Worm (Caenorhabditis elegans): Measurements from ENCODE around the gene efl-1.

Gene efl-1

ce11 chrV:17005189-17005588, 39.7 kb upstream of the efl-1 start, which contains the start of gene srh-131:
TSS of gene srh-131 (plus strand) at chrV:17005489.
- TF ChIP-seq pros-1 (tag; optimal IDR thresholded peaks at IDR 0.05) (no peak), ets-4 (tag; optimal IDR thresholded peaks at IDR 0.05) (no peak), fkh-10 (GFP tag; optimal IDR thresholded peaks at IDR 0.05) (no peak), fkh-6 (tag; optimal IDR thresholded peaks at IDR 0.05) (no peak), npax-4 (tag; optimal IDR thresholded peaks at IDR 0.05) (no peak), ceh-22 (tag; optimal IDR thresholded peaks at IDR 0.05) (no peak), ceh-30 (tag; optimal IDR thresholded peaks at IDR 0.05) (no peak), K02D7.2 (tag; optimal IDR thresholded peaks at IDR 0.05) (no peak), eyg-1 (tag; optimal IDR thresholded peaks at IDR 0.05) (no peak), ceh-24 (tag; optimal IDR thresholded peaks at IDR 0.05) (no peak), ceh-45 (GFP tag; IDR thresholded peaks at IDR 0.05) (no peak)

- TF ChIP-seq ceh-30 (tag; optimal IDR thresholded peaks at IDR 0.05) = no peak
- TF ChIP-seq ttx-3 (tag; optimal IDR thresholded peaks at IDR 0.05) = no peak
- TF ChIP-seq gmeb-2 (tag; optimal IDR thresholded peaks at IDR 0.05) = no peak
- no peak for TF ChIP-seq sox-2 (GFP tag; IDR thresholded peaks at IDR 0.05)
- no peak for TF ChIP-seq che-1 (tag; optimal IDR thresholded peaks at IDR 0.05)
- no peak for TF ChIP-seq nfya-1 (tag; optimal IDR thresholded peaks at IDR 0.05)
- no peak for TF ChIP-seq syd-9 (tag; optimal IDR thresholded peaks at IDR 0.05)
- TF ChIP-seq elt-2 (tag; optimal IDR thresholded peaks at IDR 0.05) = no peak
- TF ChIP-seq C38D4.7 (GFP tag; optimal IDR thresholded peaks at IDR 0.05) = no peak
- TF ChIP-seq ceh-2 (tag; optimal IDR thresholded peaks at IDR 0.05) = no peak
- no peak for TF ChIP-seq lim-6 (tag; optimal IDR thresholded peaks at IDR 0.05)
- TF ChIP-seq fkh-10 (GFP tag; optimal IDR thresholded peaks at IDR 0.05) = no peak
- no peak for TF ChIP-seq ceh-14 (tag; optimal IDR thresholded peaks at IDR 0.05)
- TF ChIP-seq ceh-22 (tag; optimal IDR thresholded peaks at IDR 0.05) = no peak
- no peak for TF ChIP-seq pha-2 (tag; optimal IDR thresholded peaks at IDR 0.05)
Observed at ce11 chrV:17001167-17001566, 35.7 kb upstream of the efl-1 start, which contains the start of gene sri-9. TSS of gene sri-9 (plus strand) at chrV:17001467.

ce11 chrV:17000635-17001034, 35.2 kb upstream of the efl-1 start:
- TF ChIP-seq ceh-18 (tag; optimal IDR thresholded peaks at IDR 0.05) (no peak), hlh-13 (GFP tag; optimal IDR thresholded peaks at IDR 0.05) (no peak), sdc-2 (tag; optimal IDR thresholded peaks at IDR 0.05) (no peak)

ce11 chrV:17000204-17000603, 34.7 kb upstream of the efl-1 start, which contains the start of gene str-217:
TSS of gene str-217 (minus strand) at chrV:17000304.
- TF ChIP-seq rnt-1 (tag; optimal IDR thresholded peaks at IDR 0.05) (no peak), dve-1 (tag; optimal IDR thresholded peaks at IDR 0.05) (no peak), ceh-24 (tag; optimal IDR thresholded peaks at IDR 0.05) (no peak), fkh-6 (tag; optimal IDR thresholded peaks at IDR 0.05) (no peak), ceh-9 (tag; optimal IDR thresholded peaks at IDR 0.05) (no peak), ceh-18 (tag; optimal IDR thresholded peaks at IDR 0.05) (no peak), pat-9 (tag; optimal IDR thresholded peaks at IDR 0.05) (no peak), gmeb-2 (tag; optimal IDR thresholded peaks at IDR 0.05) (no peak), hlh-30 (tag; optimal IDR thresholded peaks at IDR 0.05; ENCODE audit: insufficient read depth) (no peak), sox-2 (GFP tag; IDR thresholded peaks at IDR 0.05) (no peak), npax-4 (tag; optimal IDR thresholded peaks at IDR 0.05) (no peak), ceh-30 (tag; optimal IDR thresholded peaks at IDR 0.05) (no peak), ceh-19 (GFP tag; optimal IDR thresholded peaks at IDR 0.05) (no peak), nhr-11 (tag; optimal IDR thresholded peaks at IDR 0.05) (no peak), K02D7.2 (tag; optimal IDR thresholded peaks at IDR 0.05) (no peak), ceh-31 (tag; optimal IDR thresholded peaks at IDR 0.05) (no peak), lin-11 (tag; optimal IDR thresholded peaks at IDR 0.05) (no peak), ama-1 (optimal IDR thresholded peaks at IDR 0.05) (no peak), ztf-16 (tag; optimal IDR thresholded peaks at IDR 0.05) (no peak)
